Worm (Caenorhabditis elegans) whole organism, L1 larva: ENCODE measurements around the gene tsr-1.

Experiments used
- elt-2 ChIP-seq: sonication (generic microtip); optimal IDR thresholded peaks from 2 replicates; lab custom pipeline; 2016; ENCODE audit warnings: missing genetic modification characterization, mild to moderate bottlenecking, inconsistent platforms, missing compliant biosample characterization, missing genetic modification reagents
- lin-13 ChIP-seq: fragments of 150-350 bp; optimal IDR thresholded peaks from 2 replicates; lab custom pipeline; 2014; ENCODE audit warnings: missing biosample characterization, missing genetic modification reagents, missing genetic modification characterization
- snpc-4 ChIP-seq: fragments of 150-350 bp; optimal IDR thresholded peaks from 2 replicates; lab custom pipeline; 2014; ENCODE audit warnings: missing biosample characterization, missing genetic modification characterization
- unc-62 ChIP-seq: fragments of 150-350 bp; optimal IDR thresholded peaks from 2 replicates; lab custom pipeline; 2014; ENCODE audit warnings: missing biosample characterization, missing genetic modification reagents, missing genetic modification characterization
- unc-86 ChIP-seq: sonication (generic microtip); optimal IDR thresholded peaks from 2 replicates; lab custom pipeline; 2016; ENCODE audit warnings: missing genetic modification characterization, missing compliant biosample characterization

ce11 chrII:2473270-2473669 is at the start of gene tsr-1:
- no peak for TF ChIP-seq unc-86 (tag; lab: Kevin White, UChicago)
- TF ChIP-seq lin-13: no peak
- TF ChIP-seq elt-2 (tag; lab: Kevin White, UChicago): no peak
- no peak for TF ChIP-seq unc-62 (GFP tag; lab: Kevin White, UChicago)
- no peak for TF ChIP-seq snpc-4 (tag; lab: Kevin White, UChicago)
